Worm (Caenorhabditis elegans): ENCODE results near the gene H04M03.3.

Gene H04M03.3

DNA sequence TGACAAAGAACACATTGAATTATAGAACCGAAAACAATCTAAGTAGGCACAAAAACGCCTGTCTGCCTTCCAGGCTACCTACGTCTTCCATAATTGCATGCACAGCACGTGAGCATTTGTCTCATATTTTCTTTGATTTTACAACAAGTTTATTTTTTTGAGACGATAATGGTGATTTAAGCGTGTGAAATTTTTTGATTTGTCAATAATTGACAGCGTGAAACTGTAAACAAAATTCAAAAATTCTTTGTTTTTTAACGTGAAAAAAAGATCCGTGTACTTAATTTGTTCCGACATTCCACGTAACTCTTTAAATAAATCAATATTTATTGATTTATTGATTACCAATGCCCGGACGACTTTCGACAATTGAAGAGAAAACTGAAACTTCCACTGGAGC is 25.7 kb downstream of the H04M03.3 start, which contains the start of gene dhhc-13:
dhhc-13 (plus strand) TSS at position 301 of the 400 bp plus-strand sequence.
- no peak for TF ChIP-seq hlh-17 (GFP tag; optimal IDR thresholded peaks at IDR 0.05; ENCODE audit: borderline replicate concordance)

ce11 chrIV:5923112-5923511 is 31.7 kb downstream of the H04M03.3 start:
- TF ChIP-seq unc-30 (tag; optimal IDR thresholded peaks at IDR 0.05) (no peak), lin-14 (GFP tag; optimal IDR thresholded peaks at IDR 0.05) (peak; percentile 13), blmp-1 (tag; optimal IDR thresholded peaks at IDR 0.05) (peak; percentile 9)

DNA sequence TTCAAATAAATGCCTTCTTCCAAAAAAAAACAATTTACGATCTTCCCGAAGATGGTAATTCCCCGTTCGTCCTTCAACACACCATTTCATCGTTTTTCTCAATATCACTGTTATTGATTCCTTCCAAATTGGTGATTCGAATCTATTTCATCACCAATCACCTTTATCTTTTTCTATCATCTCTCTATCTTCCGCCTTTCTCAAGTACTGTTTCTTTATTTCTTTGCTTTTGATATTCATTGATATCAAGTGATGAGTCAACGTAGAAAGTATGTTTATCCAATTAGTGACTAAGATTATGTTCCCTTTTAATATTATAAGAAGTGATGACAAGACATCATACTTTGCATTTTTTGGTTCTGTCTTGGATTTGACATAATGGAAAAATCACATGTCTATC is 32.9 kb downstream of the H04M03.3 start:
- TF ChIP-seq elt-3 (tag; optimal IDR thresholded peaks at IDR 0.05) (peak in 3 of 6 experiments; percentile 4 to 58 (median 14)), blmp-1 (tag; optimal IDR thresholded peaks at IDR 0.05) (peak; percentile 54), nhr-28 (tag; optimal IDR thresholded peaks at IDR 0.05) (no peak), nhr-71 (tag; optimal IDR thresholded peaks at IDR 0.05) (no peak)

DNA sequence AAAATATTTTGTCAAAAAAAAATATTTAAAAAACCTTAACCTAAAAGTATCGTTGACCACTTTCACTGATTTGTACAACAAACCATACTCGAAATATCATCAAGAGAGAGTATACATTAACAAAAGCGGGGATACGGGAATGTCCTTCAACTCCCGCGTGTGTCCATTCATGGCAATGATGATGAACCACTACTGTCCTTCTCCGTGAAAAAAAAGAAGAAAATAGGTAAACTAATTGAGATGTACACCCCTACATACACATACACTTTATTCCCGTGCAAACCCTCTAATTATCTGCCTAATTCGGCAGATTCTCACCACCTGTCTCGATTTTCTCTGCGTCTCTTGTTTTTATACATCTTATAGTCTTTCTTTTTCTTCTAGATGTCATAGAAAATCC is 35.3 kb downstream of the H04M03.3 start:
- TF ChIP-seq tbx-2 (tag; optimal IDR thresholded peaks at IDR 0.05) (peak; percentile 1), unc-130 (tag; optimal IDR thresholded peaks at IDR 0.05) (peak; percentile 10), nhr-85 (tag) (peak; percentile 86), nhr-20 (tag; optimal IDR thresholded peaks at IDR 0.05) (peak; percentile 60), mef-2 (tag; optimal IDR thresholded peaks at IDR 0.05) (no peak), lin-14 (GFP tag; optimal IDR thresholded peaks at IDR 0.05) (peak; percentile 86), elt-3 (tag; optimal IDR thresholded peaks at IDR 0.05) (peak in 2 of 6 experiments; percentile 28 to 73), hlh-17 (GFP tag; optimal IDR thresholded peaks at IDR 0.05; ENCODE audit: borderline replicate concordance) (no peak), alr-1 (tag; optimal IDR thresholded peaks at IDR 0.05; ENCODE audit: borderline replicate concordance) (no peak), egl-27 (tag; optimal IDR thresholded peaks at IDR 0.05) (no peak), blmp-1 (tag; optimal IDR thresholded peaks at IDR 0.05) (peak; percentile 89), dsc-1 (tag; optimal IDR thresholded peaks at IDR 0.05) (peak; percentile 9), zip-4 (GFP tag; optimal IDR thresholded peaks at IDR 0.05) (no peak), ceh-90 (tag; optimal IDR thresholded peaks at IDR 0.05) (no peak), rnt-1 (tag; optimal IDR thresholded peaks at IDR 0.05) (peak; percentile 16), efl-1 (optimal IDR thresholded peaks at IDR 0.05) (no peak), efl-1 (GFP tag; optimal IDR thresholded peaks at IDR 0.05 in 1 of 2) (peak in 1 of 2 experiments; percentile 8), swsn-7 (tag; optimal IDR thresholded peaks at IDR 0.05) (no peak), isw-1 (GFP tag; IDR thresholded peaks at IDR 0.05) (no peak), nhr-237 (tag; optimal IDR thresholded peaks at IDR 0.05) (no peak), vab-15 (tag; optimal IDR thresholded peaks at IDR 0.05) (no peak), lsy-2 (tag; optimal IDR thresholded peaks at IDR 0.05) (peak; percentile 10 to 34), ceh-8 (GFP tag; optimal IDR thresholded peaks at IDR 0.05) (peak; percentile 58), C34B4.2 (tag; optimal IDR thresholded peaks at IDR 0.05) (no peak), fkh-10 (GFP tag; optimal IDR thresholded peaks at IDR 0.05) (no peak), C16A3.4 (tag; optimal IDR thresholded peaks at IDR 0.05) (peak; percentile 25), nhr-84 (tag; optimal IDR thresholded peaks at IDR 0.05) (no peak), nhr-71 (tag; optimal IDR thresholded peaks at IDR 0.05) (peak; percentile 48), nhr-90 (tag; optimal IDR thresholded peaks at IDR 0.05; ENCODE audit: poor library complexity) (peak; percentile 23), mab-9 (GFP tag; IDR thresholded peaks at IDR 0.05) (no peak), lin-13 (GFP tag; optimal IDR thresholded peaks at IDR 0.05) (no peak), irx-1 (tag; optimal IDR thresholded peaks at IDR 0.05) (peak; percentile 13), F16B12.6 (tag; optimal IDR thresholded peaks at IDR 0.05) (no peak), nhr-47 (tag; optimal IDR thresholded peaks at IDR 0.05) (no peak), pag-3 (tag; optimal IDR thresholded peaks at IDR 0.05; ENCODE audit: borderline replicate concordance, insufficient read depth) (no peak), snu-23 (GFP tag; optimal IDR thresholded peaks at IDR 0.05) (peak; percentile 52)

All from whole organism, L1 larva.